Fruit fly (Drosophila melanogaster): ENCODE results near the gene Ubi-p63E.

The Ubi-p63E gene

dm6 chr3L:3902491-3903198 is at the start of gene Ubi-p63E:
TSS of gene Ubi-p63E (minus strand) at chr3L:3903184.
- TF ChIP-seq sv (GFP tag; optimal IDR thresholded peaks at IDR 0.05), result peak; percentile 44
- peak; percentile 70 for TF ChIP-seq br (GFP tag; optimal IDR thresholded peaks at IDR 0.05)
- no peak for TF ChIP-seq Jra (GFP tag; optimal IDR thresholded peaks at IDR 0.05)
- no peak for TF ChIP-seq Abd-B (GFP tag; optimal IDR thresholded peaks at IDR 0.05)
- no peak for TF ChIP-seq N (GFP tag; optimal IDR thresholded peaks at IDR 0.05)
- no peak for TF ChIP-seq OdsH (GFP tag; optimal IDR thresholded peaks at IDR 0.05)
- TF ChIP-seq Dif (GFP tag; optimal IDR thresholded peaks at IDR 0.05; ENCODE audit: partially characterized antibody), result peak; percentile 61
- peak; percentile 51 for TF ChIP-seq CG32264 (GFP tag; optimal IDR thresholded peaks at IDR 0.05)
- TF ChIP-seq Hnf4 (GFP tag; optimal IDR thresholded peaks at IDR 0.05), result peak; percentile 83
- TF ChIP-seq sage (GFP tag; optimal IDR thresholded peaks at IDR 0.05), result peak; percentile 11
- TF ChIP-seq fru (GFP tag; optimal IDR thresholded peaks at IDR 0.05), result peak; percentile 41
- no peak for TF ChIP-seq Dfd (GFP tag; optimal IDR thresholded peaks at IDR 0.05)
- peak; percentile 53 for TF ChIP-seq dmrt93B (GFP tag; optimal IDR thresholded peaks at IDR 0.05)
- TF ChIP-seq foxo (GFP tag; optimal IDR thresholded peaks at IDR 0.05), result peak in 1 of 2 experiments; percentile 73
- no peak for TF ChIP-seq Mio (GFP tag; optimal IDR thresholded peaks at IDR 0.05)
- no peak for TF ChIP-seq usp (GFP tag; optimal IDR thresholded peaks at IDR 0.05)
- TF ChIP-seq h (GFP tag; optimal IDR thresholded peaks at IDR 0.05), result peak; percentile 59
- TF ChIP-seq psq (GFP tag; optimal IDR thresholded peaks at IDR 0.05), result no peak
- TF ChIP-seq GATAd (GFP tag; optimal IDR thresholded peaks at IDR 0.05), result no peak
- TF ChIP-seq HLH106 (tag; optimal IDR thresholded peaks at IDR 0.05), result peak; percentile 50
- TF ChIP-seq dsf (GFP tag; optimal IDR thresholded peaks at IDR 0.05; ENCODE audit: borderline replicate concordance), result peak; percentile 11
- TF ChIP-seq brk (GFP tag; optimal IDR thresholded peaks at IDR 0.05), result peak; percentile 47
- peak; percentile 49 for TF ChIP-seq CG9705 (GFP tag; optimal IDR thresholded peaks at IDR 0.05)
- no peak for TF ChIP-seq Rel (GFP tag; optimal IDR thresholded peaks at IDR 0.05)
- peak; percentile 16 for TF ChIP-seq Rel (tag; optimal IDR thresholded peaks at IDR 0.05)
- TF ChIP-seq pan (optimal IDR thresholded peaks at IDR 0.05), result no peak
- peak; percentile 45 for TF ChIP-seq rgr (GFP tag; optimal IDR thresholded peaks at IDR 0.05)
- TF ChIP-seq dl (GFP tag; optimal IDR thresholded peaks at IDR 0.05; ENCODE audit: insufficient read depth in 1 of 2, partially characterized antibody in 2 of 2), result no peak
- no peak for TF ChIP-seq CrebA (GFP tag; optimal IDR thresholded peaks at IDR 0.05; ENCODE audit: borderline replicate concordance)
- TF ChIP-seq Hr83 (GFP tag; optimal IDR thresholded peaks at IDR 0.05; ENCODE audit: poor library complexity, severe bottlenecking), result peak; percentile 84
- no peak for TF ChIP-seq lola (GFP tag; optimal IDR thresholded peaks at IDR 0.05)
- TF ChIP-seq woc (GFP tag; optimal IDR thresholded peaks at IDR 0.05), result peak; percentile 48
- no peak for TF ChIP-seq Myc (optimal IDR thresholded peaks at IDR 0.05)
- TF ChIP-seq jim (GFP tag; optimal IDR thresholded peaks at IDR 0.05), result no peak
- TF ChIP-seq Hr78 (GFP tag; optimal IDR thresholded peaks at IDR 0.05), result no peak
- peak; percentile 41 for TF ChIP-seq tai (GFP tag; optimal IDR thresholded peaks at IDR 0.05)
- TF ChIP-seq Sp1 (GFP tag; optimal IDR thresholded peaks at IDR 0.05), result peak; percentile 70
- peak; percentile 50 for TF ChIP-seq ey (GFP tag; optimal IDR thresholded peaks at IDR 0.05)
- no peak for TF ChIP-seq Vsx2 (GFP tag; optimal IDR thresholded peaks at IDR 0.05; ENCODE audit: partially characterized antibody)

- TF ChIP-seq jim (GFP tag; optimal IDR thresholded peaks at IDR 0.05) (no peak), Dif (GFP tag; optimal IDR thresholded peaks at IDR 0.05; ENCODE audit: partially characterized antibody) (no peak), usp (GFP tag; optimal IDR thresholded peaks at IDR 0.05) (no peak), Abd-B (GFP tag; optimal IDR thresholded peaks at IDR 0.05) (no peak), tai (GFP tag; optimal IDR thresholded peaks at IDR 0.05) (no peak), h (GFP tag; optimal IDR thresholded peaks at IDR 0.05) (peak; percentile 92), N (GFP tag; optimal IDR thresholded peaks at IDR 0.05) (no peak), ey (GFP tag; optimal IDR thresholded peaks at IDR 0.05) (peak; percentile 85), CG9705 (GFP tag; optimal IDR thresholded peaks at IDR 0.05) (peak; percentile 28), Myc (optimal IDR thresholded peaks at IDR 0.05) (no peak), dmrt93B (GFP tag; optimal IDR thresholded peaks at IDR 0.05) (peak; percentile 61), Hnf4 (GFP tag; optimal IDR thresholded peaks at IDR 0.05) (no peak), Mio (GFP tag; optimal IDR thresholded peaks at IDR 0.05) (no peak), Jra (GFP tag; optimal IDR thresholded peaks at IDR 0.05) (peak; percentile 32), CG32264 (GFP tag; optimal IDR thresholded peaks at IDR 0.05) (peak; percentile 28), dl (GFP tag; optimal IDR thresholded peaks at IDR 0.05; ENCODE audit: insufficient read depth in 1 of 2, partially characterized antibody in 2 of 2) (no peak), Rel (GFP tag; optimal IDR thresholded peaks at IDR 0.05) (peak; percentile 6), Rel (tag; optimal IDR thresholded peaks at IDR 0.05) (no peak), Sp1 (GFP tag; optimal IDR thresholded peaks at IDR 0.05) (peak; percentile 58), rgr (GFP tag; optimal IDR thresholded peaks at IDR 0.05) (peak; percentile 81), Hr83 (GFP tag; optimal IDR thresholded peaks at IDR 0.05; ENCODE audit: poor library complexity, severe bottlenecking) (no peak), psq (GFP tag; optimal IDR thresholded peaks at IDR 0.05) (peak; percentile 72), Dfd (GFP tag; optimal IDR thresholded peaks at IDR 0.05) (no peak), br (GFP tag; optimal IDR thresholded peaks at IDR 0.05) (peak; percentile 80), lola (GFP tag; optimal IDR thresholded peaks at IDR 0.05) (no peak), OdsH (GFP tag; optimal IDR thresholded peaks at IDR 0.05) (peak; percentile 83), GATAd (GFP tag; optimal IDR thresholded peaks at IDR 0.05) (no peak), brk (GFP tag; optimal IDR thresholded peaks at IDR 0.05) (peak; percentile 63), HLH106 (tag; optimal IDR thresholded peaks at IDR 0.05) (peak; percentile 81), pan (optimal IDR thresholded peaks at IDR 0.05) (no peak), dsf (GFP tag; optimal IDR thresholded peaks at IDR 0.05; ENCODE audit: borderline replicate concordance) (no peak), sv (GFP tag; optimal IDR thresholded peaks at IDR 0.05) (no peak), fru (GFP tag; optimal IDR thresholded peaks at IDR 0.05) (peak; percentile 84), CrebA (GFP tag; optimal IDR thresholded peaks at IDR 0.05; ENCODE audit: borderline replicate concordance) (no peak), Vsx2 (GFP tag; optimal IDR thresholded peaks at IDR 0.05; ENCODE audit: partially characterized antibody) (no peak), Hr78 (GFP tag; optimal IDR thresholded peaks at IDR 0.05) (no peak), woc (GFP tag; optimal IDR thresholded peaks at IDR 0.05) (peak; percentile 52), foxo (GFP tag; optimal IDR thresholded peaks at IDR 0.05) (peak in 1 of 2 experiments; percentile 84), sage (GFP tag; optimal IDR thresholded peaks at IDR 0.05) (peak; percentile 69)
Observed at dm6 chr3L:3952468-3952867, 49.5 kb upstream of the Ubi-p63E start, which contains the start of gene CG14984. TSS of gene CG14984 (minus strand) at chr3L:3952550.

All from whole organism, wandering third instar larva.